Worm (Caenorhabditis elegans): ENCODE measurements around the gene nlp-24.

DNA sequence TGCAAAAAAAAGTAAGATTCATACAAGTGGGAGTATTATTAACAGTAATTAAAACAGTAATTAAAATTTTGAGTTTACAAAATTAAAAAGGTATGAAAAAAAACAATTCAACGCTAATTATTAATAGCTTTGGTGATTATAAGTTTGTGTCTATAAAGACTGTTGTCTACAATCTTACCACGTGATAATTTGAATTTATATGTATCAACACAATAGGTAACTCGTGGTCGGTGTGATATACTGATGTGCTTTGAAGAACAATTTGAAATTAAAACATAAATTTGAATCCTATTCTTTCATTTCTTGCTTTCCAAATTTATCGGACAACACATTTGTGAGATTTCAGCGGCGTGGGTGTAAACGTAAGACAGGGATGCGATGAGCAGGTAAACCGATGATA lies 11.7 kb downstream of the nlp-24 start:
- TF ChIP-seq ceh-36 (tag; optimal IDR thresholded peaks at IDR 0.05): no peak
- TF ChIP-seq tra-4 (tag; optimal IDR thresholded peaks at IDR 0.05): no peak
- TF ChIP-seq ama-1 (optimal IDR thresholded peaks at IDR 0.05): no peak
- TF ChIP-seq aly-1 (tag; optimal IDR thresholded peaks at IDR 0.05): no peak
- TF ChIP-seq sea-1 (GFP tag; conservative IDR thresholded peaks at IDR 0.05): no peak
- TF ChIP-seq tbx-11 (GFP tag; IDR thresholded peaks at IDR 0.05): no peak
- TF ChIP-seq ets-7 (tag; optimal IDR thresholded peaks at IDR 0.05): no peak

Measured in whole organism, early embryonic.